Worm (Caenorhabditis elegans): Measurements from ENCODE around the gene fbxb-85.

The fbxb-85 gene

DNA sequence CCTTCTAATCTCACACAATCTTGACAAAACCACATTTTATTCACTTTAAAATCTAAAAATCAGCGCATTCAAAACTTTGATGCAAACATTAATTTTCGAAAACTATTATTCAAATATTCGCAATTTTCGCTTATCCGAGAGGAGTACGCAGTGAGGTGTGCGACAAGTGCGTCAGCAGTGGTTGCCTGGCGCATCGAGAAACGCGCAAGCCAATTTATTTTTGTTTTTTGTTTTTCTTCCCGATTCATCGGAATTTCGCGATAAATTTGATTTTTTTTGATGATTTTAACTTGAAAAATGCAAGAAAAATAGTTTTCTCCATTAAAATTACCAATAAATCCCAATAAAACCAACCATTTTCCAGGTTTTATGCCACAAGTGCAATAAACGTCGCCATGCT is at the start of gene fbxb-85, which contains the start of gene hex-3:
fbxb-85 (minus strand) TSS at position 106 of the 400 bp plus-strand sequence.
hex-3 (plus strand) TSS at position 365 of the 400 bp plus-strand sequence.
- TF ChIP-seq cebp-2 (GFP tag; IDR thresholded peaks at IDR 0.05) (no peak), atf-7 (tag; optimal IDR thresholded peaks at IDR 0.05) (peak; percentile 86), lsy-27 (tag; optimal IDR thresholded peaks at IDR 0.05; ENCODE audit: borderline replicate concordance, insufficient read depth) (no peak), madf-10 (tag; optimal IDR thresholded peaks at IDR 0.05) (peak; percentile 65), Y56A3A.18 (GFP tag; IDR thresholded peaks at IDR 0.05) (peak; percentile 86; the same call in 1 of the 2 replicates), madf-8 (GFP tag; conservative IDR thresholded peaks at IDR 0.05) (peak; percentile 73), tbp1 (GFP tag; optimal IDR thresholded peaks at IDR 0.05) (peak; percentile 71), him-1 (tag; optimal IDR thresholded peaks at IDR 0.05) (peak; percentile 42), nfyb-1 (GFP tag; IDR thresholded peaks at IDR 0.05) (peak; percentile 96), tbx-9 (tag; optimal IDR thresholded peaks at IDR 0.05; ENCODE audit: borderline replicate concordance) (no peak), nhr-27 (tag; optimal IDR thresholded peaks at IDR 0.05) (no peak), pha-4 (tag; optimal IDR thresholded peaks at IDR 0.05) (peak; percentile 87), athp-1 (tag; optimal IDR thresholded peaks at IDR 0.05) (peak; percentile 68), F23B12.7 (tag; optimal IDR thresholded peaks at IDR 0.05; ENCODE audit: insufficient read depth) (peak; percentile 59), efl-1 (GFP tag; optimal IDR thresholded peaks at IDR 0.05) (peak; percentile 71), ets-4 (GFP tag; optimal IDR thresholded peaks at IDR 0.05) (no peak), K11D2.4 (GFP tag; IDR thresholded peaks at IDR 0.05) (peak; percentile 92), pbrm-1 (GFP tag; IDR thresholded peaks at IDR 0.05) (peak; percentile 93), T26A5.8 (tag; optimal IDR thresholded peaks at IDR 0.05) (no peak), lin-40 (tag; optimal IDR thresholded peaks at IDR 0.05) (peak; percentile 96), rec-8 (tag; optimal IDR thresholded peaks at IDR 0.05) (peak in 1 of 2 experiments; percentile 45), aptf-2 (GFP tag; conservative IDR thresholded peaks at IDR 0.05) (no peak), lsl-1 (GFP tag; optimal IDR thresholded peaks at IDR 0.05) (peak; percentile 80), ztf-18 (tag; optimal IDR thresholded peaks at IDR 0.05) (peak; percentile 99), lin-35 (GFP tag; optimal IDR thresholded peaks at IDR 0.05) (peak; percentile 30 to 95 (median 76)), unc-130 (GFP tag; optimal IDR thresholded peaks at IDR 0.05) (peak; percentile 77), T07F8.4 (tag; optimal IDR thresholded peaks at IDR 0.05) (no peak), egl-44 (GFP tag; IDR thresholded peaks at IDR 0.05) (peak; percentile 63; the same call in 1 of the 2 replicates), nhr-80 (tag; optimal IDR thresholded peaks at IDR 0.05) (peak; percentile 47), hmg-20 (GFP tag; IDR thresholded peaks at IDR 0.05) (peak; percentile 85), attf-3 (GFP tag; conservative IDR thresholded peaks at IDR 0.05) (no peak), hlh-12 (tag; optimal IDR thresholded peaks at IDR 0.05) (no peak), B0336.3 (GFP tag; IDR thresholded peaks at IDR 0.05) (peak; percentile 94), F57A8.1 (GFP tag; optimal IDR thresholded peaks at IDR 0.05) (no peak), ztf-6 (GFP tag; IDR thresholded peaks at IDR 0.05) (no peak), die-1 (tag; optimal IDR thresholded peaks at IDR 0.05) (peak; percentile 41), Y67H2A.10 (GFP tag; conservative IDR thresholded peaks at IDR 0.05) (no peak), B0035.1 (tag; optimal IDR thresholded peaks at IDR 0.05) (no peak), nfya-2 (GFP tag; IDR thresholded peaks at IDR 0.05) (0 out of 2 replicates have a peak, but pooled peaks have one; percentile 56), Y53G8AR.9 (GFP tag; conservative IDR thresholded peaks at IDR 0.05) (peak; percentile 96), lir-1 (GFP tag; conservative IDR thresholded peaks at IDR 0.05) (peak; percentile 90), ama-1 (optimal IDR thresholded peaks at IDR 0.05) (peak; percentile 2), ama-1 (GFP tag; optimal IDR thresholded peaks at IDR 0.05) (peak in 1 of 2 experiments; percentile 29), F10E7.11 (tag; optimal IDR thresholded peaks at IDR 0.05) (peak; percentile 67), mel-28 (tag; optimal IDR thresholded peaks at IDR 0.05; ENCODE audit: borderline replicate concordance) (peak; percentile 64), ztf-25 (GFP tag; IDR thresholded peaks at IDR 0.05) (no peak), F49E8.2 (tag; optimal IDR thresholded peaks at IDR 0.05; ENCODE audit: insufficient read depth) (peak; percentile 65), B0261.1 (tag; optimal IDR thresholded peaks at IDR 0.05) (no peak), D2030.7 (GFP tag; IDR thresholded peaks at IDR 0.05) (peak; percentile 85)

Measured in whole organism, young adult.